Worm (Caenorhabditis elegans) whole organism, L4 larva: ENCODE results near the gene srr-8.

Experiments used
- F49E8.2 ChIP-seq: sonication (generic microtip); optimal IDR thresholded peaks from 2 replicates; lab custom pipeline; 2016; ENCODE audit warnings: missing compliant biosample characterization, mild to moderate bottlenecking, missing genetic modification characterization, borderline replicate concordance
- T20F7.1 ChIP-seq: fragments of 200-800 bp; sonication (Bioruptor generic); optimal IDR thresholded peaks from 2 replicates; lab custom pipeline; 2018; ENCODE audit warnings: mild to moderate bottlenecking, missing genetic modification characterization, missing compliant biosample characterization
- T26A8.4 ChIP-seq: fragments of 200-800 bp; sonication (Bioruptor generic); IDR thresholded peaks from 2 replicates; pipeline ENCODE4 v1.3.6; 2022; ENCODE audit warnings: missing genetic modification characterization, missing compliant biosample characterization
- Y105C5A.15 ChIP-seq: fragments of 200-800 bp; sonication (Bioruptor generic); IDR thresholded peaks from 2 replicates; pipeline ENCODE4 v1.3.6; 2022; ENCODE audit warnings: missing genetic modification characterization, missing compliant biosample characterization
- Y48G9A.11 ChIP-seq: fragments of 200-800 bp; sonication (Bioruptor generic); IDR thresholded peaks from 2 replicates; pipeline ENCODE4 v1.3.6; 2022; ENCODE audit warnings: missing genetic modification reagents, missing genetic modification characterization, missing compliant biosample characterization
- Y5F2A.4 ChIP-seq: fragments of 200-800 bp; sonication (Bioruptor generic); optimal IDR thresholded peaks from 2 replicates; lab custom pipeline; 2018; ENCODE audit warnings: mild to moderate bottlenecking, missing genetic modification characterization, missing compliant biosample characterization
- aly-2 ChIP-seq: sonication (generic microtip); optimal IDR thresholded peaks from 2 replicates; lab custom pipeline; 2018; ENCODE audit warnings: missing biosample characterization, missing genetic modification characterization
- arid-1 ChIP-seq: fragments of 200-800 bp; sonication (Bioruptor generic); conservative IDR thresholded peaks from 2 replicates; pipeline ENCODE4 v1.3.6; 2022; ENCODE audit warnings: missing genetic modification reagents, missing genetic modification characterization, missing compliant biosample characterization
- attf-4 ChIP-seq: sonication (generic microtip); optimal IDR thresholded peaks from 3 replicates; lab custom pipeline; 2017; ENCODE audit warnings: missing biosample characterization, missing genetic modification characterization
- ces-1 ChIP-seq: fragments of 150-350 bp; sonication (generic microtip); optimal IDR thresholded peaks from 4 replicates; lab custom pipeline; 2014; ENCODE audit warnings: missing biosample characterization, missing genetic modification reagents, missing genetic modification characterization
- ctbp-1 ChIP-seq: fragments of 200-800 bp; sonication (Bioruptor generic); IDR thresholded peaks from 2 replicates; pipeline ENCODE4 v1.3.6; 2022; ENCODE audit warnings: missing genetic modification reagents, missing genetic modification characterization, missing compliant biosample characterization
- daf-16 ChIP-seq, 3 experiments: sonication (generic microtip); optimal IDR thresholded peaks; 2 replicates each; lab custom pipeline; 2016 to 2017; ENCODE audit warnings: missing genetic modification characterization in 3 of 3, missing genetic modification reagents in 3 of 3, mild to moderate bottlenecking in 2 of 3, missing compliant biosample characterization in 2 of 3, missing biosample characterization in 1 of 3, moderate library complexity in 1 of 3
- daf-8 ChIP-seq: fragments of 200-800 bp; sonication (Bioruptor generic); IDR thresholded peaks from 2 replicates; pipeline ENCODE4 v1.3.6; 2022; ENCODE audit warnings: missing genetic modification characterization, missing compliant biosample characterization
- dmd-6 ChIP-seq: fragments of 200-800 bp; sonication (Bioruptor generic); IDR thresholded peaks from 2 replicates; pipeline ENCODE4 v1.3.6; 2022; ENCODE audit warnings: missing genetic modification reagents, missing genetic modification characterization, missing compliant biosample characterization
- dmd-8 ChIP-seq: fragments of 200-800 bp; sonication (Bioruptor generic); IDR thresholded peaks from 2 replicates; pipeline ENCODE4 v1.3.6; 2022; ENCODE audit warnings: missing genetic modification characterization, missing compliant biosample characterization
- dve-1 ChIP-seq: sonication (generic microtip); optimal IDR thresholded peaks from 2 replicates; lab custom pipeline; 2017; ENCODE audit warnings: antibody characterized with exemption, mild to moderate bottlenecking, missing genetic modification characterization, missing compliant biosample characterization; ENCODE audit not compliant: insufficient read depth
- hlh-11 ChIP-seq: fragments of 200-800 bp; sonication (Bioruptor generic); optimal IDR thresholded peaks from 2 replicates; lab custom pipeline; 2018; ENCODE audit warnings: mild to moderate bottlenecking, missing genetic modification characterization, missing compliant biosample characterization
- hlh-30 ChIP-seq: sonication (generic microtip); optimal IDR thresholded peaks from 2 replicates; lab custom pipeline; 2017; ENCODE audit warnings: antibody characterized with exemption, mild to moderate bottlenecking, missing genetic modification characterization, missing compliant biosample characterization; ENCODE audit not compliant: insufficient read depth
- jun-1 ChIP-seq: fragments of 150-350 bp; optimal IDR thresholded peaks from 2 replicates; lab custom pipeline; 2014; ENCODE audit warnings: missing biosample characterization, missing genetic modification reagents, missing genetic modification characterization
- lim-7 ChIP-seq: fragments of 200-800 bp; sonication (Bioruptor generic); IDR thresholded peaks from 2 replicates; pipeline ENCODE4 v1.3.6; 2022; ENCODE audit warnings: missing genetic modification characterization, missing compliant biosample characterization
- lin-1 ChIP-seq: fragments of 200-800 bp; sonication (Bioruptor generic); IDR thresholded peaks from 2 replicates; pipeline ENCODE4 v1.3.6; 2022; ENCODE audit warnings: missing genetic modification reagents, missing genetic modification characterization, missing compliant biosample characterization
- lin-29 ChIP-seq: fragments of 200-800 bp; sonication (Bioruptor generic); IDR thresholded peaks from 2 replicates; pipeline ENCODE4 v1.3.6; 2022; ENCODE audit warnings: missing genetic modification reagents, missing genetic modification characterization, missing compliant biosample characterization
- lin-39 ChIP-seq: fragments of 150-350 bp; optimal IDR thresholded peaks from 2 replicates; lab custom pipeline; 2014; ENCODE audit warnings: missing biosample characterization, missing genetic modification reagents, missing genetic modification characterization
- madf-9 ChIP-seq: fragments of 200-800 bp; sonication (Bioruptor generic); conservative IDR thresholded peaks from 2 replicates; pipeline ENCODE4 v1.3.6; 2022; ENCODE audit warnings: missing genetic modification reagents, missing genetic modification characterization, missing compliant biosample characterization
- mep-1 ChIP-seq: fragments of 150-350 bp; sonication (generic microtip); optimal IDR thresholded peaks from 3 replicates; lab custom pipeline; 2014; ENCODE audit warnings: missing biosample characterization, missing genetic modification characterization
- mxl-2 ChIP-seq: fragments of 200-800 bp; sonication (Bioruptor generic); conservative IDR thresholded peaks from 2 replicates; pipeline ENCODE4 v1.3.6; 2022; ENCODE audit warnings: missing genetic modification reagents, missing genetic modification characterization, missing compliant biosample characterization
- mxl-3 ChIP-seq: fragments of 200-800 bp; sonication (Bioruptor generic); optimal IDR thresholded peaks from 2 replicates; lab custom pipeline; 2018; ENCODE audit warnings: mild to moderate bottlenecking, missing genetic modification characterization, missing compliant biosample characterization
- nhr-102 ChIP-seq: sonication (generic microtip); optimal IDR thresholded peaks from 2 replicates; lab custom pipeline; 2016; ENCODE audit warnings: mild to moderate bottlenecking, missing genetic modification characterization, moderate library complexity, missing compliant biosample characterization
- nhr-111 ChIP-seq: fragments of 200-800 bp; sonication (Bioruptor generic); optimal IDR thresholded peaks from 2 replicates; lab custom pipeline; 2018; ENCODE audit warnings: mild to moderate bottlenecking, missing genetic modification characterization, missing compliant biosample characterization
- nhr-25 ChIP-seq: sonication (generic microtip); optimal IDR thresholded peaks from 2 replicates; lab custom pipeline; 2017; ENCODE audit warnings: missing genetic modification characterization, mild to moderate bottlenecking, missing compliant biosample characterization, antibody characterized with exemption, moderate library complexity, borderline replicate concordance; ENCODE audit not compliant: insufficient read depth
- nhr-28 ChIP-seq: fragments of 150-350 bp; optimal IDR thresholded peaks from 2 replicates; lab custom pipeline; 2014; ENCODE audit warnings: missing biosample characterization, missing genetic modification characterization
- nhr-41 ChIP-seq: fragments of 200-800 bp; sonication (Bioruptor generic); IDR thresholded peaks from 2 replicates; pipeline ENCODE4 v1.3.6; 2022; ENCODE audit warnings: missing genetic modification reagents, missing genetic modification characterization, missing compliant biosample characterization
- nhr-48 ChIP-seq: sonication (generic microtip); optimal IDR thresholded peaks from 2 replicates; lab custom pipeline; 2016; ENCODE audit warnings: mild to moderate bottlenecking, missing genetic modification characterization, missing compliant biosample characterization
- nhr-6 ChIP-seq: fragments of 150-350 bp; optimal IDR thresholded peaks from 2 replicates; lab custom pipeline; 2014; ENCODE audit warnings: missing biosample characterization, missing genetic modification characterization
- php-3 ChIP-seq: fragments of 200-800 bp; sonication (Bioruptor generic); IDR thresholded peaks from 2 replicates; pipeline ENCODE4 v1.3.6; 2022; ENCODE audit warnings: missing genetic modification reagents, missing genetic modification characterization, missing compliant biosample characterization
- pqm-1 ChIP-seq: sonication (generic microtip); optimal IDR thresholded peaks from 2 replicates; lab custom pipeline; 2017; ENCODE audit warnings: missing biosample characterization, missing genetic modification characterization
- saeg-2 ChIP-seq: fragments of 200-800 bp; sonication (Bioruptor generic); IDR thresholded peaks from 2 replicates; pipeline ENCODE4 v1.3.6; 2022; ENCODE audit warnings: missing genetic modification reagents, missing genetic modification characterization, missing compliant biosample characterization
- sdz-12 ChIP-seq: fragments of 200-800 bp; sonication (Bioruptor generic); optimal IDR thresholded peaks from 2 replicates; lab custom pipeline; 2018; ENCODE audit warnings: mild to moderate bottlenecking, missing genetic modification characterization, missing compliant biosample characterization
- snpc-4 ChIP-seq: fragments of 150-350 bp; optimal IDR thresholded peaks from 2 replicates; lab custom pipeline; 2014; ENCODE audit warnings: missing biosample characterization, missing genetic modification characterization
- tra-1 ChIP-seq: fragments of 200-800 bp; sonication (Bioruptor generic); IDR thresholded peaks from 2 replicates; pipeline ENCODE4 v1.3.6; 2022; ENCODE audit warnings: missing genetic modification reagents, missing genetic modification characterization, missing compliant biosample characterization
- unc-62 ChIP-seq, 3 experiments: fragments of 150-350 bp in 1 of 3; sonication (generic microtip); optimal IDR thresholded peaks in 2 of 3; peaks in 1 of 3; 1 replicate in 1 of 3; 2 replicates in 2 of 3; lab custom pipeline; 2014 to 2017; ENCODE audit warnings: missing biosample characterization in 3 of 3, missing genetic modification characterization in 3 of 3, missing genetic modification reagents in 3 of 3, missing genotype in 1 of 3
- zfp-3 ChIP-seq: fragments of 200-800 bp; sonication (Bioruptor generic); conservative IDR thresholded peaks from 2 replicates; pipeline ENCODE4 v1.3.6; 2022; ENCODE audit warnings: missing genetic modification reagents, missing genetic modification characterization, missing compliant biosample characterization

Gene srr-8

ce11 chrV:5018067-5018466, 16.6 kb downstream of the srr-8 start (continued):
- no peak for TF ChIP-seq ces-1
- TF ChIP-seq nhr-48 (tag; lab: Kevin White, UChicago), result no peak
- no peak for TF ChIP-seq daf-16 (GFP tag; optimal IDR thresholded peaks at IDR 0.05; lab: Kevin White, UChicago)
- TF ChIP-seq daf-16 (tag; optimal IDR thresholded peaks at IDR 0.05; lab: Kevin White, UChicago), result peak; percentile 73
- TF ChIP-seq ctbp-1 (GFP tag; lab: Robert Waterston, UW), result no peak
- TF ChIP-seq lin-1 (GFP tag; lab: Robert Waterston, UW), result peak; percentile 44; the same call in 1 of the 2 replicates
- TF ChIP-seq attf-4 (tag; lab: Kevin White, UChicago), result no peak
- no peak for TF ChIP-seq nhr-41
- TF ChIP-seq nhr-25 (tag; lab: Kevin White, UChicago), result no peak
- peak; percentile 96 for TF ChIP-seq nhr-28 (tag; lab: Kevin White, UChicago)
- TF ChIP-seq dmd-8 (GFP tag; lab: Robert Waterston, UW), result no peak
- peak; percentile 62 for TF ChIP-seq hlh-11
- TF ChIP-seq T20F7.1, result no peak
- TF ChIP-seq T26A8.4 (GFP tag; lab: Robert Waterston, UW), result no peak
- no peak for TF ChIP-seq mep-1
- no peak for TF ChIP-seq sdz-12 (GFP tag; lab: Kevin White, UChicago)
- no peak for TF ChIP-seq saeg-2
- peak; percentile 91 for TF ChIP-seq php-3 (GFP tag; lab: Robert Waterston, UW)
- no peak for TF ChIP-seq lin-39 (tag; lab: Kevin White, UChicago)
- no peak for TF ChIP-seq aly-2 (tag; lab: Kevin White, UChicago)
- TF ChIP-seq dmd-6, result peak; percentile 62

ce11 chrV:5018810-5019274, 17.4 kb downstream of the srr-8 start, which contains the start of gene srr-4:
Gene srr-4, plus strand, starts transcription at chrV:5019224.
- TF ChIP-seq pqm-1 (tag; lab: Kevin White, UChicago), result no peak
- TF ChIP-seq dmd-6, result peak; percentile 46; the same call in 1 of the 2 replicates
- peak in 1 of 2 experiments; percentile 97 for TF ChIP-seq unc-62 (GFP tag; optimal IDR thresholded peaks at IDR 0.05 in 1 of 2; lab: Kevin White, UChicago)
- TF ChIP-seq unc-62 (tag; optimal IDR thresholded peaks at IDR 0.05; lab: Kevin White, UChicago), result no peak
- no peak for TF ChIP-seq Y48G9A.11 (GFP tag; lab: Robert Waterston, UW)
- TF ChIP-seq lim-7, result no peak
- TF ChIP-seq nhr-28 (tag; lab: Kevin White, UChicago), result peak; percentile 61
- TF ChIP-seq lin-29 (GFP tag; lab: Robert Waterston, UW), result no peak

- TF ChIP-seq nhr-6 (tag; lab: Kevin White, UChicago) (no peak), hlh-11 (peak; percentile 10)
These were observed 21.9 kb downstream of the srr-8 start for ce11 chrV:5023355-5023754.

ce11 chrV:5026438-5026837, 25.0 kb downstream of the srr-8 start:
- TF ChIP-seq hlh-11, result peak; percentile 70
- peak; percentile 18 for TF ChIP-seq dve-1 (tag; lab: Kevin White, UChicago)
- no peak for TF ChIP-seq snpc-4 (tag; lab: Kevin White, UChicago)
- TF ChIP-seq hlh-30 (tag; lab: Kevin White, UChicago), result peak; percentile 17
- TF ChIP-seq Y105C5A.15 (GFP tag; lab: Robert Waterston, UW), result no peak
- TF ChIP-seq nhr-28 (tag; lab: Kevin White, UChicago), result peak; percentile 25
- TF ChIP-seq tra-1 (GFP tag; lab: Robert Waterston, UW), result no peak
- no peak for TF ChIP-seq saeg-2
- no peak for TF ChIP-seq lim-7
- no peak for TF ChIP-seq arid-1 (GFP tag; lab: Robert Waterston, UW)
- no peak for TF ChIP-seq daf-16 (GFP tag; optimal IDR thresholded peaks at IDR 0.05; lab: Kevin White, UChicago)
- TF ChIP-seq daf-16 (tag; optimal IDR thresholded peaks at IDR 0.05; lab: Kevin White, UChicago), result peak; percentile 30
- no peak for TF ChIP-seq mxl-2 (GFP tag; lab: Robert Waterston, UW)
- peak; percentile 39 for TF ChIP-seq nhr-48 (tag; lab: Kevin White, UChicago)
- no peak for TF ChIP-seq nhr-6 (tag; lab: Kevin White, UChicago)
- no peak for TF ChIP-seq daf-8
- TF ChIP-seq pqm-1 (tag; lab: Kevin White, UChicago), result peak; percentile 10
- peak; percentile 37 for TF ChIP-seq nhr-102 (tag; lab: Kevin White, UChicago)
- TF ChIP-seq lin-39 (tag; lab: Kevin White, UChicago), result no peak
- TF ChIP-seq lin-29 (GFP tag; lab: Robert Waterston, UW), result no peak
- TF ChIP-seq F49E8.2 (tag; lab: Kevin White, UChicago), result no peak
- TF ChIP-seq nhr-111 (GFP tag; lab: Kevin White, UChicago), result no peak
- peak; percentile 12 for TF ChIP-seq mxl-3 (GFP tag; lab: Kevin White, UChicago)
- TF ChIP-seq jun-1 (tag; lab: Kevin White, UChicago), result no peak
- no peak for TF ChIP-seq Y5F2A.4
- no peak for TF ChIP-seq madf-9 (GFP tag; lab: Robert Waterston, UW)
- 0 out of 2 replicates have a peak, but pooled peaks have one; percentile 24 for TF ChIP-seq php-3 (GFP tag; lab: Robert Waterston, UW)
- TF ChIP-seq zfp-3, result no peak
- peak; percentile 77 for TF ChIP-seq dmd-6
- TF ChIP-seq, all 104 proteins: peak for 11
